Fruit fly (Drosophila melanogaster): ENCODE measurements around the gene Polr3D.

The Polr3D gene

DNA sequence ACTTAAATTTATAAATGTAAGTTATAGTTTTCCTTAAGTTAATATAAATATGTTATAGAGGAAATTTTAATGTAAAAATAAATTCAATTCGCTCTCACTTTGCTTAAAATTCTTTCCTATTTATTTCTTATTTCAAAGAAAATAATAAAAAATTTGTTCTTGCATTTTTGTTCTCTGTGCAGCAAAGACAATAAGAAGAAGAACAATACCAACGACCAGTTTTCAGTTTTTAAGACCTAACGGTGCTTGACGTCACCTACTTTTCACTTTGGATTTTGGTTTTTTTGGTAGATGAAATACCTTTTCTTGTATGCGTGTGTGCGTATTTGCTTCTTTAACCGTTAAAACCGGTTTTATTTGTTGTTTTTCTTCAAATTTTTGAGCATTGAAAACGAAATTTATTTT lies 7.2 kb downstream of the Polr3D start (continued):
- TF ChIP-seq CG12659 (GFP tag; optimal IDR thresholded peaks at IDR 0.05) = no peak
- no peak for TF ChIP-seq CG8765 (GFP tag; IDR thresholded peaks at IDR 0.05)
- TF ChIP-seq CG18619 (GFP tag; optimal IDR thresholded peaks at IDR 0.05) = no peak
- TF ChIP-seq kni (GFP tag; optimal IDR thresholded peaks at IDR 0.05) = peak; percentile 76
- no peak for TF ChIP-seq zen2 (GFP tag; IDR thresholded peaks at IDR 0.05; ENCODE audit: partially characterized antibody)
- TF ChIP-seq CG18262 (tag; optimal IDR thresholded peaks at IDR 0.05) = peak; percentile 83
- no peak for TF ChIP-seq CG11456 (GFP tag; IDR thresholded peaks at IDR 0.05)
- TF ChIP-seq pita (GFP tag; optimal IDR thresholded peaks at IDR 0.05) = no peak
- no peak for TF ChIP-seq HHEX (GFP tag; optimal IDR thresholded peaks at IDR 0.05)
- TF ChIP-seq phol (tag; optimal IDR thresholded peaks at IDR 0.05) = peak; percentile 65
- peak; percentile 47 for TF ChIP-seq row (GFP tag; IDR thresholded peaks at IDR 0.05)
- TF ChIP-seq ara (GFP tag; IDR thresholded peaks at IDR 0.05) = no peak
- peak; percentile 43 for TF ChIP-seq PHDP (tag; optimal IDR thresholded peaks at IDR 0.05)
- TF ChIP-seq CG1233 (GFP tag; optimal IDR thresholded peaks at IDR 0.05) = peak; percentile 9
- no peak for TF ChIP-seq schlank (tag; optimal IDR thresholded peaks at IDR 0.05)
- no peak for TF ChIP-seq Sry-δ (GFP tag; optimal IDR thresholded peaks at IDR 0.05)
- no peak for TF ChIP-seq oc (tag; optimal IDR thresholded peaks at IDR 0.05)
- peak in 1 of 2 experiments; percentile 77 for TF ChIP-seq bsh (GFP tag; optimal IDR thresholded peaks at IDR 0.05)
- TF ChIP-seq gfzf (GFP tag; optimal IDR thresholded peaks at IDR 0.05) = no peak
- TF ChIP-seq bcd (GFP tag; optimal IDR thresholded peaks at IDR 0.05) = peak; percentile 4
- TF ChIP-seq pan (optimal IDR thresholded peaks at IDR 0.05) = no peak
- TF ChIP-seq pan (GFP tag; optimal IDR thresholded peaks at IDR 0.05 in 1 of 2, IDR thresholded peaks at IDR 0.05 in 1 of 2) = no peak
- TF ChIP-seq az2 (GFP tag; optimal IDR thresholded peaks at IDR 0.05) = peak; percentile 1
- no peak for TF ChIP-seq CG10274 (GFP tag; optimal IDR thresholded peaks at IDR 0.05)

dm6 chr3L:18101421-18101996 lies 7.9 kb downstream of the Polr3D start:
- TF ChIP-seq CG9876 (GFP tag; optimal IDR thresholded peaks at IDR 0.05) = no peak
- peak in 1 of 2 experiments; percentile 34 for TF ChIP-seq Hr51 (GFP tag; optimal IDR thresholded peaks at IDR 0.05)
- peak; percentile 25 for TF ChIP-seq CG12769 (tag; optimal IDR thresholded peaks at IDR 0.05)
- TF ChIP-seq sug (tag; optimal IDR thresholded peaks at IDR 0.05) = no peak
- TF ChIP-seq Xrp1 (GFP tag; IDR thresholded peaks at IDR 0.05) = peak; percentile 30; the same call in 1 of the 2 replicates
- peak; percentile 22 for TF ChIP-seq CG2678 (tag; optimal IDR thresholded peaks at IDR 0.05)
- TF ChIP-seq CG17328 (GFP tag; IDR thresholded peaks at IDR 0.05) = peak; percentile 9; the same call in 1 of the 2 replicates
- TF ChIP-seq cato (GFP tag; optimal IDR thresholded peaks at IDR 0.05; ENCODE audit: borderline replicate concordance) = no peak
- TF ChIP-seq Asciz (GFP tag; optimal IDR thresholded peaks at IDR 0.05) = peak; percentile 4
- TF ChIP-seq Blimp-1 (GFP tag; optimal IDR thresholded peaks at IDR 0.05) = peak; percentile 30
- no peak for TF ChIP-seq trh (GFP tag; optimal IDR thresholded peaks at IDR 0.05)
- no peak for TF ChIP-seq CG9215 (GFP tag; IDR thresholded peaks at IDR 0.05)
- TF ChIP-seq CG8478 (optimal IDR thresholded peaks at IDR 0.05) = no peak
- no peak for TF ChIP-seq CG1832 (GFP tag; optimal IDR thresholded peaks at IDR 0.05)
- no peak for TF ChIP-seq CG17912 (GFP tag; optimal IDR thresholded peaks at IDR 0.05)
- TF ChIP-seq CG15479 (GFP tag; optimal IDR thresholded peaks at IDR 0.05) = no peak
- no peak for TF ChIP-seq Ravus (GFP tag; IDR thresholded peaks at IDR 0.05)
- TF ChIP-seq CG10321 (GFP tag; IDR thresholded peaks at IDR 0.05) = no peak
- peak; percentile 26 for TF ChIP-seq CG8388 (GFP tag; optimal IDR thresholded peaks at IDR 0.05)
- no peak for TF ChIP-seq maf-S (GFP tag; optimal IDR thresholded peaks at IDR 0.05)
- no peak for TF ChIP-seq lov (optimal IDR thresholded peaks at IDR 0.05)
- TF ChIP-seq lov (GFP tag; IDR thresholded peaks at IDR 0.05) = 0 out of 3 replicates have a peak, but pooled peaks have one; percentile 14
- 0 out of 2 replicates have a peak, but pooled peaks have one; percentile 26 for TF ChIP-seq stc (GFP tag; IDR thresholded peaks at IDR 0.05)
- TF ChIP-seq CG6175 (GFP tag; IDR thresholded peaks at IDR 0.05) = no peak
- no peak for TF ChIP-seq CG32532 (GFP tag; IDR thresholded peaks at IDR 0.05)
- TF ChIP-seq Myb (GFP tag; optimal IDR thresholded peaks at IDR 0.05) = no peak
- peak; percentile 27 for TF ChIP-seq dmrt99B (tag; optimal IDR thresholded peaks at IDR 0.05)
